Fruit fly (Drosophila melanogaster) whole organism, pupa: Measurements from ENCODE around the gene Mcm10.

Experiments used
- CG10348 ChIP-seq: fragments of 200-800 bp; sonication (Bioruptor generic); IDR thresholded peaks from 2 replicates; pipeline ENCODE4 v1.3.6; 2022; ENCODE audit warnings: missing biosample characterization, missing genetic modification characterization
- CG12605 ChIP-seq: fragments of 200-800 bp; sonication (Bioruptor generic); IDR thresholded peaks from 2 replicates; pipeline ENCODE4 v1.3.6; 2022; ENCODE audit warnings: missing biosample characterization, missing genetic modification characterization
- CG13204 ChIP-seq: fragments of 200-800 bp; sonication (Bioruptor generic); optimal IDR thresholded peaks from 2 replicates; lab custom pipeline; 2018; ENCODE audit warnings: missing biosample characterization, mild to moderate bottlenecking, missing genetic modification characterization, moderate library complexity
- CG14655 ChIP-seq: fragments of 200-800 bp; sonication (Bioruptor generic); optimal IDR thresholded peaks from 3 replicates; lab custom pipeline; 2017; ENCODE audit warnings: mild to moderate bottlenecking, missing biosample characterization, missing genetic modification reagents, missing genetic modification characterization
- CG15710 ChIP-seq: fragments of 200-800 bp; sonication (Bioruptor generic); optimal IDR thresholded peaks from 2 replicates; lab custom pipeline; 2018; ENCODE audit warnings: missing biosample characterization, mild to moderate bottlenecking, missing genetic modification characterization, moderate library complexity
- CG17806 ChIP-seq: fragments of 200-800 bp; sonication (Bioruptor generic); optimal IDR thresholded peaks from 2 replicates; lab custom pipeline; 2018; ENCODE audit warnings: missing biosample characterization, mild to moderate bottlenecking, missing genetic modification characterization, moderate library complexity
- CG32121 ChIP-seq: fragments of 200-800 bp; sonication (Bioruptor generic); IDR thresholded peaks from 2 replicates; pipeline ENCODE4 v1.3.6; 2022; ENCODE audit warnings: missing biosample characterization, missing genetic modification characterization
- CG34367 ChIP-seq: fragments of 200-800 bp; sonication (Bioruptor generic); optimal IDR thresholded peaks from 2 replicates; lab custom pipeline; 2018; ENCODE audit warnings: missing biosample characterization, mild to moderate bottlenecking, missing genetic modification characterization
- CG4496 ChIP-seq: fragments of 200-800 bp; sonication (Bioruptor generic); IDR thresholded peaks from 3 replicates; pipeline ENCODE4 v1.3.6; 2022; ENCODE audit warnings: missing biosample characterization, missing genetic modification characterization
- CG8159 ChIP-seq: fragments of 200-800 bp; sonication (Bioruptor generic); optimal IDR thresholded peaks from 3 replicates; lab custom pipeline; 2018; ENCODE audit warnings: missing biosample characterization, mild to moderate bottlenecking, missing genetic modification characterization, moderate library complexity
- CG8301 ChIP-seq: fragments of 200-800 bp; sonication (Bioruptor generic); optimal IDR thresholded peaks from 2 replicates; lab custom pipeline; 2018; ENCODE audit warnings: missing biosample characterization, mild to moderate bottlenecking, missing genetic modification characterization
- CG9948 ChIP-seq: fragments of 200-800 bp; sonication (Bioruptor generic); optimal IDR thresholded peaks from 2 replicates; lab custom pipeline; 2018; ENCODE audit warnings: missing biosample characterization, mild to moderate bottlenecking, missing genetic modification characterization, moderate library complexity
- D1 ChIP-seq: fragments of 200-800 bp; sonication (Bioruptor generic); optimal IDR thresholded peaks from 2 replicates; lab custom pipeline; 2018; ENCODE audit warnings: missing biosample characterization, mild to moderate bottlenecking, missing genetic modification characterization, moderate library complexity
- EcR ChIP-seq: fragments of 200-800 bp; sonication (Bioruptor generic); optimal IDR thresholded peaks from 3 replicates; lab custom pipeline; 2019; ENCODE audit warnings: missing biosample characterization, missing genetic modification characterization, mild to moderate bottlenecking, moderate library complexity, missing genetic modification reagents
- Ets98B ChIP-seq: fragments of 200-800 bp; sonication (Bioruptor generic); IDR thresholded peaks from 2 replicates; pipeline ENCODE4 v1.3.6; 2022; ENCODE audit warnings: missing biosample characterization, missing genetic modification characterization
- Pif1A ChIP-seq: fragments of 200-800 bp; sonication (Bioruptor generic); optimal IDR thresholded peaks from 3 replicates; lab custom pipeline; 2016; ENCODE audit warnings: missing biosample characterization, missing genetic modification characterization
- Pif1B ChIP-seq: fragments of 200-800 bp; sonication (Bioruptor generic); optimal IDR thresholded peaks from 3 replicates; lab custom pipeline; 2016; ENCODE audit warnings: missing biosample characterization, missing genetic modification characterization
- Snoo ChIP-seq: fragments of 200-800 bp; sonication (Bioruptor generic); optimal IDR thresholded peaks from 3 replicates; lab custom pipeline; 2017; ENCODE audit warnings: missing biosample characterization, mild to moderate bottlenecking, missing genetic modification characterization, inconsistent platforms
- fd96Ca ChIP-seq: fragments of 200-800 bp; sonication (Bioruptor generic); IDR thresholded peaks from 3 replicates; pipeline ENCODE4 v1.3.6; 2022; ENCODE audit warnings: missing biosample characterization, missing genetic modification characterization
- gl ChIP-seq: fragments of 200-800 bp; sonication (Bioruptor generic); optimal IDR thresholded peaks from 2 replicates; lab custom pipeline; 2018; ENCODE audit warnings: missing biosample characterization, mild to moderate bottlenecking, missing genetic modification characterization
- rn ChIP-seq: fragments of 200-800 bp; sonication (Bioruptor generic); IDR thresholded peaks from 2 replicates; pipeline ENCODE4 v1.3.6; 2022; ENCODE audit warnings: missing biosample characterization, missing genetic modification characterization

Mcm10 gene

dm6 chr2L:21179615-21180031, at the start of gene Mcm10, which contains the start of gene bur:
Mcm10 (plus strand) TSS chr2L:21179933.
bur (minus strand) TSS chr2L:21179683.
- TF ChIP-seq CG4496 (GFP tag; lab: Robert Waterston, UW) (no peak), Pif1B (GFP tag; lab: Kevin White, UChicago) (no peak), CG14655 (GFP tag; lab: Kevin White, UChicago) (no peak), D1 (tag; lab: Kevin White, UChicago) (no peak), CG17806 (no peak), CG32121 (GFP tag; lab: Robert Waterston, UW) (no peak), Snoo (tag; lab: Kevin White, UChicago) (no peak), fd96Ca (no peak), CG12605 (GFP tag; lab: Robert Waterston, UW) (no peak)

dm6 chr2L:21135764-21136163, 44.0 kb upstream of the Mcm10 start:
- TF ChIP-seq CG4496 (GFP tag; lab: Robert Waterston, UW), result no peak
- TF ChIP-seq rn (GFP tag; lab: Robert Waterston, UW), result no peak
- no peak for TF ChIP-seq fd96Ca
- no peak for TF ChIP-seq CG17806
- TF ChIP-seq Pif1A, result no peak
- TF ChIP-seq CG14655 (GFP tag; lab: Kevin White, UChicago), result no peak
- no peak for TF ChIP-seq CG8301 (tag; lab: Kevin White, UChicago)
- TF ChIP-seq CG32121 (GFP tag; lab: Robert Waterston, UW), result no peak
- no peak for TF ChIP-seq CG34367
- TF ChIP-seq D1 (tag; lab: Kevin White, UChicago), result no peak
- TF ChIP-seq CG12605 (GFP tag; lab: Robert Waterston, UW), result no peak
- no peak for TF ChIP-seq CG15710
- TF ChIP-seq Ets98B (GFP tag; lab: Robert Waterston, UW), result no peak
- TF ChIP-seq CG10348, result no peak
- no peak for TF ChIP-seq CG8159 (tag; lab: Kevin White, UChicago)
- TF ChIP-seq Snoo (tag; lab: Kevin White, UChicago), result no peak
- TF ChIP-seq, all 21 proteins: peak for 0

- TF ChIP-seq CG17806 (no peak), CG14655 (GFP tag; lab: Kevin White, UChicago) (no peak), CG34367 (no peak), Snoo (tag; lab: Kevin White, UChicago) (no peak), Pif1A (no peak), CG4496 (GFP tag; lab: Robert Waterston, UW) (no peak), rn (GFP tag; lab: Robert Waterston, UW) (no peak), CG8159 (tag; lab: Kevin White, UChicago) (no peak), gl (tag; lab: Kevin White, UChicago) (no peak), Ets98B (GFP tag; lab: Robert Waterston, UW) (no peak)
Observed at dm6 chr2L:21141714-21142500, 37.8 kb upstream of the Mcm10 start, which contains the start of gene Dap160. Dap160 (minus strand) TSS chr2L:21142347.

dm6 chr2L:21142501-21142849, 37.3 kb upstream of the Mcm10 start:
- TF ChIP-seq CG14655 (GFP tag; lab: Kevin White, UChicago), result no peak

dm6 chr2L:21142972-21143385, 36.8 kb upstream of the Mcm10 start, which contains the start of gene pths:
pths (plus strand) TSS chr2L:21143229.
- TF ChIP-seq CG32121 (GFP tag; lab: Robert Waterston, UW) (0 out of 2 replicates have a peak, but pooled peaks have one; percentile 38), CG17806 (peak; percentile 5), Ets98B (GFP tag; lab: Robert Waterston, UW) (no peak), fd96Ca (no peak), Pif1B (GFP tag; lab: Kevin White, UChicago) (no peak), rn (GFP tag; lab: Robert Waterston, UW) (no peak; the same call in 1 of the 2 replicates), CG12605 (GFP tag; lab: Robert Waterston, UW) (no peak), gl (tag; lab: Kevin White, UChicago) (no peak), CG10348 (no peak), CG34367 (peak; percentile 6)

- no peak for TF ChIP-seq CG8159 (tag; lab: Kevin White, UChicago)
- TF ChIP-seq Pif1B (GFP tag; lab: Kevin White, UChicago), result no peak
- TF ChIP-seq fd96Ca, result no peak
- TF ChIP-seq D1 (tag; lab: Kevin White, UChicago), result no peak
- TF ChIP-seq, all 21 proteins: peak for 0
Observed at dm6 chr2L:21148242-21148641, 31.5 kb upstream of the Mcm10 start, which contains the start of gene del. del (minus strand) TSS chr2L:21148546.

dm6 chr2L:21149053-21149452, 30.7 kb upstream of the Mcm10 start:
- no peak for TF ChIP-seq Pif1A
- no peak for TF ChIP-seq CG10348
- no peak for TF ChIP-seq CG9948 (tag; lab: Kevin White, UChicago)
- TF ChIP-seq Snoo (tag; lab: Kevin White, UChicago), result peak; percentile 32
- no peak for TF ChIP-seq CG8159 (tag; lab: Kevin White, UChicago)
- TF ChIP-seq CG13204 (GFP tag; lab: Kevin White, UChicago), result no peak
- TF ChIP-seq Pif1B (GFP tag; lab: Kevin White, UChicago), result no peak
- TF ChIP-seq Ets98B (GFP tag; lab: Robert Waterston, UW), result no peak; the same call in 1 of the 2 replicates
- 0 out of 3 replicates have a peak, but pooled peaks have one; percentile 17 for TF ChIP-seq CG4496 (GFP tag; lab: Robert Waterston, UW)
- peak; percentile 8 for TF ChIP-seq CG34367
- TF ChIP-seq CG12605 (GFP tag; lab: Robert Waterston, UW), result peak; percentile 55
- TF ChIP-seq CG8301 (tag; lab: Kevin White, UChicago), result no peak
- peak; percentile 49 for TF ChIP-seq CG17806
- TF ChIP-seq EcR (GFP tag; lab: Kevin White, UChicago), result no peak
- no peak for TF ChIP-seq gl (tag; lab: Kevin White, UChicago)
- TF ChIP-seq rn (GFP tag; lab: Robert Waterston, UW), result no peak
- no peak for TF ChIP-seq CG32121 (GFP tag; lab: Robert Waterston, UW)
- TF ChIP-seq CG14655 (GFP tag; lab: Kevin White, UChicago), result no peak
- no peak for TF ChIP-seq fd96Ca
- TF ChIP-seq CG15710, result peak; percentile 31
- TF ChIP-seq D1 (tag; lab: Kevin White, UChicago), result no peak
